Worm (Caenorhabditis elegans): Measurements from ENCODE around the gene chil-17.
A peak's percentile ranks its signal among the peaks of the same experiment; 100 is the strongest.

Gene chil-17

DNA sequence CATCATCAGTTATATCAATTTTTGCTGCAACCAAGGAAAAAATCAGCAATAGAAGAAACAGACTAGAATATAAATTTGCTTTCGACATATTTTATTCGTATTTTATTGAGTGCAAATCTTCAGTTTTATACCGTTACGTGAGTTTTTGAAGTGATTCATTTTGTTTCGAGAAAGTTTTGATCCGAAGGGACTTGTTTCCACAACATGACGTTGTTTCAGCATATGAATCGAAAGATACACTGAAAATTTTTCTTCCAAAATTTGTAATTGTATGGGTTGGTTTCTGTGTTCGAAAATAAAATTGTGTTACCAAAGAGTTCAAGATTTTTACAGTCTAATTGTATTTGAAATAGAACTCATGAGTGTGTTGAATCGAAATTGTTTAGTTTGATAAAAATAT, 40.0 kb upstream of the chil-17 start, which contains the start of gene T19H5.7:
T19H5.7 (minus strand) TSS at position 101 of the 400 bp plus-strand sequence.
- TF ChIP-seq tbx-7 (tag; optimal IDR thresholded peaks at IDR 0.05) = no peak
- no peak for TF ChIP-seq elt-2 (tag; optimal IDR thresholded peaks at IDR 0.05)
- no peak for TF ChIP-seq dve-1 (tag; optimal IDR thresholded peaks at IDR 0.05)
- TF ChIP-seq mec-3 (tag; optimal IDR thresholded peaks at IDR 0.05; ENCODE audit: borderline replicate concordance) = no peak
- TF ChIP-seq pag-3 (tag; optimal IDR thresholded peaks at IDR 0.05; ENCODE audit: borderline replicate concordance) = no peak
- no peak for TF ChIP-seq pros-1 (tag; optimal IDR thresholded peaks at IDR 0.05)
- TF ChIP-seq ceh-45 (GFP tag; IDR thresholded peaks at IDR 0.05) = no peak
- TF ChIP-seq pqm-1 (tag; optimal IDR thresholded peaks at IDR 0.05) = no peak
- no peak for TF ChIP-seq ceh-14 (tag; optimal IDR thresholded peaks at IDR 0.05)
- no peak for TF ChIP-seq ceh-19 (GFP tag; optimal IDR thresholded peaks at IDR 0.05)

ce11 chrII:9477567-9477966, 37.6 kb upstream of the chil-17 start, which contains the start of gene chil-27:
Gene chil-27, plus strand, starts transcription at chrII:9477867.
- no peak for TF ChIP-seq T23F11.4 (GFP tag; optimal IDR thresholded peaks at IDR 0.05)
- TF ChIP-seq ttx-3 (tag; optimal IDR thresholded peaks at IDR 0.05) = no peak
- TF ChIP-seq tbx-2 (tag; optimal IDR thresholded peaks at IDR 0.05) = no peak
- TF ChIP-seq pha-2 (tag; optimal IDR thresholded peaks at IDR 0.05) = no peak
- TF ChIP-seq eyg-1 (tag; optimal IDR thresholded peaks at IDR 0.05) = no peak
- TF ChIP-seq hlh-8 (tag; optimal IDR thresholded peaks at IDR 0.05) = no peak
- TF ChIP-seq syd-9 (tag; optimal IDR thresholded peaks at IDR 0.05) = no peak
- TF ChIP-seq odd-2 (tag; optimal IDR thresholded peaks at IDR 0.05) = no peak
- TF ChIP-seq pha-4 (tag; optimal IDR thresholded peaks at IDR 0.05) = no peak

ce11 chrII:9474367-9475105, 34.6 kb upstream of the chil-17 start, which contains the start of the genes chil-25 and chil-26:
Gene chil-25, minus strand, starts transcription at chrII:9474467.
Gene chil-26, plus strand, starts transcription at chrII:9475055.
- no peak for TF ChIP-seq eyg-1 (tag; optimal IDR thresholded peaks at IDR 0.05)
- TF ChIP-seq sox-2 (GFP tag; IDR thresholded peaks at IDR 0.05) = no peak
- TF ChIP-seq dve-1 (tag; optimal IDR thresholded peaks at IDR 0.05) = no peak
- no peak for TF ChIP-seq lin-11 (tag; optimal IDR thresholded peaks at IDR 0.05)
- TF ChIP-seq odd-2 (tag; optimal IDR thresholded peaks at IDR 0.05) = no peak
- no peak for TF ChIP-seq rnt-1 (tag; optimal IDR thresholded peaks at IDR 0.05)
- TF ChIP-seq Y22D7AL.16 (tag; optimal IDR thresholded peaks at IDR 0.05) = no peak
- TF ChIP-seq dmd-4 (tag; optimal IDR thresholded peaks at IDR 0.05; ENCODE audit: borderline replicate concordance) = no peak
- no peak for TF ChIP-seq fkh-10 (GFP tag; optimal IDR thresholded peaks at IDR 0.05)
- no peak for TF ChIP-seq F13H6.1 (tag; optimal IDR thresholded peaks at IDR 0.05)
- TF ChIP-seq ceh-18 (tag; optimal IDR thresholded peaks at IDR 0.05) = no peak
- no peak for TF ChIP-seq C08G9.2 (tag; optimal IDR thresholded peaks at IDR 0.05)
- no peak for TF ChIP-seq hlh-13 (GFP tag; optimal IDR thresholded peaks at IDR 0.05)
- TF ChIP-seq che-1 (tag; optimal IDR thresholded peaks at IDR 0.05) = no peak

DNA sequence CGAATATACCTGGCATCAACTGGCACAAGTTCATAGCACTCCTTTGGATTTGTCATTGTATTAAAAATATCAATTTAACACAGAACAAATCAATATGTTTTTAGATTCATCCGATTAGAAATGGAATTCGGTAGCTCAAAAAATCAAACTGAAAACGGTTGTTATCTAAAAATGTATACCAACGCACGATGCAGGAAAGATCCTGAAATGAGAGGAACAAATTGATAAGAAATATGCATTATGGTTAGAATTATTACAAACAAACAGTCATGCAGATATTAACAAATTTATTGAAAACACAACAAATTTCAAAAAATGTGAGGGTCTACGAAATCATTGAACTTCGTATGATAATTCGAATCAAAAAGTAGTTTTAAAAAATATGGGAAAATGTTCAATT, 30.1 kb upstream of the chil-17 start, which contains the start of gene T19H5.6:
T19H5.6 (minus strand) TSS at position 195 of the 400 bp plus-strand sequence.
- TF ChIP-seq pag-3 (tag; optimal IDR thresholded peaks at IDR 0.05; ENCODE audit: borderline replicate concordance) (no peak), ceh-19 (GFP tag; optimal IDR thresholded peaks at IDR 0.05) (no peak), unc-42 (tag; optimal IDR thresholded peaks at IDR 0.05) (no peak), elt-2 (tag; optimal IDR thresholded peaks at IDR 0.05) (peak; percentile 4), eyg-1 (tag; optimal IDR thresholded peaks at IDR 0.05) (no peak)

DNA sequence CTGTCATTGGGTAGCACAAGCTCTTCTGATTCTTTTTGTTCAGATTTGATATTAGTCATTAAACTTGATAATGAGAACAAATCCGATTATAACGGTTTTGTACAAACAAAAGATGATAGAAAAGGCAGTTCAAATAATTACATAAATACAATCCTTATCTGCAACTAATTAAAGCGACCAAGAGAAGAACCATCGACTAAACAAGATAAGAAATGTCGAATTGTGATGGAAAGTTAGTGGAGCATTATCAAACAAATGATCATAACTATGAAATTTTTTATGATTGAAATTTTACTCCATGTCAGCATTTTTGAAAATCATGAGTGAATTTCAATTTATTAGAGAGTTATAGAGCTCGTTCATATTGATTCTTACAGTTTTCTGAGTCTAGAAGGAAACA, 28.5 kb upstream of the chil-17 start, which contains the start of gene chil-23:
chil-23 (minus strand) TSS at position 198 of the 400 bp plus-strand sequence.
- TF ChIP-seq ahr-1 (tag; optimal IDR thresholded peaks at IDR 0.05) = no peak
- no peak for TF ChIP-seq ceh-34 (tag; optimal IDR thresholded peaks at IDR 0.05)
- TF ChIP-seq elt-2 (tag; optimal IDR thresholded peaks at IDR 0.05) = peak; percentile 82

All from whole organism, late embryonic.